Worm (Caenorhabditis elegans) whole organism, L1 larva: Measurements from ENCODE around the gene M28.4.

Experiments used
- C04F5.9 ChIP-seq: sonication (generic microtip); optimal IDR thresholded peaks from 2 replicates; lab custom pipeline; 2016; ENCODE audit warnings: missing genetic modification characterization, missing compliant biosample characterization
- aha-1 ChIP-seq: fragments of 150-350 bp; optimal IDR thresholded peaks from 2 replicates; lab custom pipeline; 2014; ENCODE audit warnings: missing biosample characterization, missing genetic modification characterization
- alr-1 ChIP-seq: fragments of 200-800 bp; sonication (Bioruptor generic); optimal IDR thresholded peaks from 2 replicates; lab custom pipeline; 2018; ENCODE audit warnings: borderline replicate concordance, mild to moderate bottlenecking, missing genetic modification characterization, missing compliant biosample characterization
- ceh-88 ChIP-seq: fragments of 200-800 bp; sonication (Bioruptor generic); IDR thresholded peaks from 2 replicates; pipeline ENCODE4 v1.3.6; 2022; ENCODE audit warnings: missing genetic modification characterization, missing compliant biosample characterization
- ceh-90 ChIP-seq: sonication (generic microtip); optimal IDR thresholded peaks from 2 replicates; lab custom pipeline; 2016; ENCODE audit warnings: missing genetic modification characterization, missing compliant biosample characterization
- ces-1 ChIP-seq: fragments of 150-350 bp; optimal IDR thresholded peaks from 2 replicates; lab custom pipeline; 2014; ENCODE audit warnings: missing biosample characterization, missing genetic modification reagents, missing genetic modification characterization
- dpl-1 ChIP-seq, 3 experiments: fragments of 150-350 bp in 2 of 3; sonication (generic microtip) in 1 of 3; optimal IDR thresholded peaks; 2 replicates each; lab custom pipeline; 2014 to 2017; ENCODE audit warnings: missing biosample characterization in 3 of 3, missing genetic modification characterization in 3 of 3, missing genetic modification reagents in 3 of 3
- efl-1 ChIP-seq, 4 experiments: fragments of 150-350 bp; optimal IDR thresholded peaks in 3 of 4; peaks in 1 of 4; 1 replicate in 1 of 4; 2 replicates in 3 of 4; lab custom pipeline; 2014; ENCODE audit warnings: missing biosample characterization in 2 of 4, missing genetic modification characterization in 2 of 4, missing genetic modification reagents in 2 of 4
- egl-13 ChIP-seq: sonication (generic microtip); optimal IDR thresholded peaks from 2 replicates; lab custom pipeline; 2016; ENCODE audit warnings: missing genotype, missing genetic modification reagents, missing genetic modification characterization, missing compliant biosample characterization
- egl-27 ChIP-seq, 2 experiments: fragments of 150-350 bp in 1 of 2; sonication (generic microtip); optimal IDR thresholded peaks; 3 replicates each; lab custom pipeline; 2017 to 2018; ENCODE audit warnings: missing biosample characterization in 2 of 2, missing genetic modification characterization in 2 of 2, missing genetic modification reagents in 2 of 2
- elt-2 ChIP-seq: sonication (generic microtip); optimal IDR thresholded peaks from 2 replicates; lab custom pipeline; 2016; ENCODE audit warnings: missing genetic modification characterization, mild to moderate bottlenecking, inconsistent platforms, missing compliant biosample characterization, missing genetic modification reagents
- fkh-10 ChIP-seq: sonication (generic microtip); optimal IDR thresholded peaks from 2 replicates; lab custom pipeline; 2017; ENCODE audit warnings: missing biosample characterization, missing genetic modification reagents, missing genetic modification characterization
- fkh-4 ChIP-seq: sonication (generic microtip); optimal IDR thresholded peaks from 2 replicates; lab custom pipeline; 2016; ENCODE audit warnings: missing compliant biosample characterization, missing genetic modification characterization, borderline replicate concordance
- fkh-8 ChIP-seq: sonication (generic microtip); optimal IDR thresholded peaks from 2 replicates; lab custom pipeline; 2016; ENCODE audit warnings: mild to moderate bottlenecking, missing genetic modification characterization, missing compliant biosample characterization
- fos-1 ChIP-seq: fragments of 150-350 bp; optimal IDR thresholded peaks from 2 replicates; lab custom pipeline; 2014; ENCODE audit warnings: missing biosample characterization, missing genetic modification characterization
- grh-1 ChIP-seq: fragments of 200-800 bp; sonication (Bioruptor generic); IDR thresholded peaks from 2 replicates; pipeline ENCODE4 v1.3.6; 2022; ENCODE audit warnings: missing genetic modification reagents, missing genetic modification characterization, missing compliant biosample characterization
- hlh-17 ChIP-seq: fragments of 200-800 bp; sonication (Bioruptor generic); optimal IDR thresholded peaks from 2 replicates; lab custom pipeline; 2018; ENCODE audit warnings: missing genetic modification characterization, mild to moderate bottlenecking, missing compliant biosample characterization, moderate library complexity, borderline replicate concordance
- hpl-2 ChIP-seq: fragments of 150-350 bp; optimal IDR thresholded peaks from 2 replicates; lab custom pipeline; 2014; ENCODE audit warnings: missing biosample characterization, missing genetic modification reagents, missing genetic modification characterization
- isw-1 ChIP-seq: fragments of 200-800 bp; sonication (Bioruptor generic); IDR thresholded peaks from 2 replicates; pipeline ENCODE4 v1.3.6; 2022; ENCODE audit warnings: missing genetic modification characterization, missing compliant biosample characterization
- lin-14 ChIP-seq: fragments of 200-800 bp; sonication (Bioruptor generic); optimal IDR thresholded peaks from 2 replicates; lab custom pipeline; 2018; ENCODE audit warnings: mild to moderate bottlenecking, missing genetic modification characterization, moderate library complexity, missing compliant biosample characterization
- lin-35 ChIP-seq, 2 experiments: fragments of 150-350 bp; optimal IDR thresholded peaks; 2 replicates each; lab custom pipeline; 2014; ENCODE audit warnings: missing biosample characterization in 2 of 2, missing genetic modification characterization in 2 of 2, missing genetic modification reagents in 2 of 2
- lin-39 ChIP-seq: fragments of 150-350 bp; optimal IDR thresholded peaks from 2 replicates; lab custom pipeline; 2014; ENCODE audit warnings: missing biosample characterization, missing genetic modification reagents, missing genetic modification characterization
- lir-3 ChIP-seq: sonication (generic microtip); optimal IDR thresholded peaks from 2 replicates; lab custom pipeline; 2016; ENCODE audit warnings: mild to moderate bottlenecking, missing genetic modification characterization, moderate library complexity, missing compliant biosample characterization; ENCODE audit not compliant: poor library complexity
- lsy-2 ChIP-seq, 2 experiments: fragments of 150-350 bp; optimal IDR thresholded peaks; 2 replicates each; lab custom pipeline; 2014; ENCODE audit warnings: missing biosample characterization in 2 of 2, missing genetic modification characterization in 2 of 2
- mab-9 ChIP-seq: fragments of 200-800 bp; sonication (Bioruptor generic); IDR thresholded peaks from 2 replicates; pipeline ENCODE4 v1.3.6; 2022; ENCODE audit warnings: missing genetic modification reagents, missing genetic modification characterization, missing compliant biosample characterization
- mdl-1 ChIP-seq, 2 experiments: fragments of 150-350 bp; optimal IDR thresholded peaks; 2 replicates each; lab custom pipeline; 2014 to 2017; ENCODE audit warnings: missing biosample characterization in 2 of 2, missing genetic modification characterization in 2 of 2, inconsistent platforms in 1 of 2
- nhr-11 ChIP-seq: fragments of 150-350 bp; optimal IDR thresholded peaks from 2 replicates; lab custom pipeline; 2014; ENCODE audit warnings: missing biosample characterization, missing genetic modification characterization
- nhr-19 ChIP-seq: fragments of 200-800 bp; sonication (Bioruptor generic); conservative IDR thresholded peaks from 2 replicates; pipeline ENCODE4 v1.3.6; 2022; ENCODE audit warnings: missing genetic modification characterization, missing compliant biosample characterization
- nhr-20 ChIP-seq: sonication (generic microtip); optimal IDR thresholded peaks from 2 replicates; lab custom pipeline; 2016; ENCODE audit warnings: mild to moderate bottlenecking, missing genetic modification characterization, missing compliant biosample characterization
- nhr-28 ChIP-seq: fragments of 150-350 bp; optimal IDR thresholded peaks from 2 replicates; lab custom pipeline; 2014; ENCODE audit warnings: missing biosample characterization, missing genetic modification characterization
- nhr-71 ChIP-seq: sonication (generic microtip); optimal IDR thresholded peaks from 2 replicates; lab custom pipeline; 2016; ENCODE audit warnings: mild to moderate bottlenecking, missing genetic modification characterization, moderate library complexity, missing compliant biosample characterization
- nhr-90 ChIP-seq: sonication (generic microtip); optimal IDR thresholded peaks from 2 replicates; lab custom pipeline; 2016; ENCODE audit warnings: mild to moderate bottlenecking, missing genetic modification characterization, missing compliant biosample characterization; ENCODE audit not compliant: poor library complexity
- pax-3 ChIP-seq: fragments of 200-800 bp; sonication (Bioruptor generic); optimal IDR thresholded peaks from 2 replicates; lab custom pipeline; 2018; ENCODE audit warnings: mild to moderate bottlenecking, missing genetic modification characterization, moderate library complexity, missing compliant biosample characterization
- pqm-1 ChIP-seq: sonication (generic microtip); optimal IDR thresholded peaks from 3 replicates; lab custom pipeline; 2017; ENCODE audit warnings: missing biosample characterization, missing genetic modification characterization
- skn-1 ChIP-seq: fragments of 150-350 bp; optimal IDR thresholded peaks from 2 replicates; lab custom pipeline; 2014; ENCODE audit warnings: missing biosample characterization, missing genetic modification characterization
- snu-23 ChIP-seq: sonication (generic microtip); optimal IDR thresholded peaks from 2 replicates; lab custom pipeline; 2016; ENCODE audit warnings: missing genetic modification characterization, missing compliant biosample characterization
- sup-37 ChIP-seq: fragments of 200-800 bp; sonication (Bioruptor generic); optimal IDR thresholded peaks from 2 replicates; lab custom pipeline; 2018; ENCODE audit warnings: mild to moderate bottlenecking, missing genetic modification characterization, missing compliant biosample characterization
- tlp-1 ChIP-seq: fragments of 150-350 bp; optimal IDR thresholded peaks from 2 replicates; lab custom pipeline; 2014; ENCODE audit warnings: missing biosample characterization, missing genetic modification characterization
- unc-130 ChIP-seq: fragments of 150-350 bp; optimal IDR thresholded peaks from 2 replicates; lab custom pipeline; 2017; ENCODE audit warnings: missing biosample characterization, missing genetic modification characterization, inconsistent platforms
- unc-98 ChIP-seq: fragments of 200-800 bp; sonication (Bioruptor generic); IDR thresholded peaks from 2 replicates; pipeline ENCODE4 v1.3.6; 2022; ENCODE audit warnings: missing genetic modification characterization, missing compliant biosample characterization
- vab-15 ChIP-seq: sonication (generic microtip); optimal IDR thresholded peaks from 2 replicates; lab custom pipeline; 2017; ENCODE audit warnings: missing genotype, mild to moderate bottlenecking, missing genetic modification characterization, missing compliant biosample characterization
- xbp-1 ChIP-seq: sonication (generic microtip); optimal IDR thresholded peaks from 2 replicates; lab custom pipeline; 2016; ENCODE audit warnings: missing genetic modification characterization, missing compliant biosample characterization
- zip-4 ChIP-seq: fragments of 200-800 bp; sonication (Bioruptor generic); optimal IDR thresholded peaks from 2 replicates; lab custom pipeline; 2018; ENCODE audit warnings: mild to moderate bottlenecking, missing genetic modification characterization, moderate library complexity, missing compliant biosample characterization
- ztf-11 ChIP-seq, 2 experiments: sonication (generic microtip); optimal IDR thresholded peaks; 2 replicates each; lab custom pipeline; 2016 to 2017; ENCODE audit warnings: missing genetic modification characterization in 2 of 2, missing biosample characterization in 1 of 2, missing compliant biosample characterization in 1 of 2
- ztf-4 ChIP-seq: fragments of 150-350 bp; optimal IDR thresholded peaks from 2 replicates; lab custom pipeline; 2014; ENCODE audit warnings: missing biosample characterization, missing genetic modification characterization

The M28.4 gene

DNA sequence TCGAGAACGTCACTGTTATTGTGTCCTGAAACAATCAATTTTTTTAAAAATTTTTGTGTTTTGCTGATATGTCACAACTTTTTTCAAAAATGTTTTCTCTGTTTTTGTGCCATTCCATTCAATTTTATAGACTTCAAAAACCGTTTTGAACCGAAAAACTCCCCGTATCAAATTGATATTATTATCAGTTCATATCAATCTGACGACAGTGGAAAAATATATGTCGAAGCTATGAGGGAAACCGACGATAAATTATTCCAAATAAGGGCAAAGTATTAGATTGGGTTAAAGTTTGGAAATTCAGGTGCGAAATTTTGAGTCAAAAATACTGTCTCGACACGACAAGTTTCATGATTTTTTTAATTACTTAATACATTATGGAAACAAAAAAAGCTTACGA lies 12.9 kb downstream of the M28.4 start:
- no peak for TF ChIP-seq fos-1 (tag; lab: Kevin White, UChicago)
- no peak for TF ChIP-seq lin-35 (GFP tag; optimal IDR thresholded peaks at IDR 0.05; lab: Kevin White, UChicago)
- TF ChIP-seq dpl-1 (GFP tag; optimal IDR thresholded peaks at IDR 0.05; lab: Kevin White, UChicago) = no peak
- no peak for TF ChIP-seq ceh-88 (GFP tag; lab: Robert Waterston, UW)
- no peak for TF ChIP-seq fkh-4
- TF ChIP-seq hlh-17 (GFP tag; lab: Kevin White, UChicago) = no peak
- no peak for TF ChIP-seq lin-39
- TF ChIP-seq elt-2 (tag; lab: Kevin White, UChicago) = peak; percentile 29

DNA sequence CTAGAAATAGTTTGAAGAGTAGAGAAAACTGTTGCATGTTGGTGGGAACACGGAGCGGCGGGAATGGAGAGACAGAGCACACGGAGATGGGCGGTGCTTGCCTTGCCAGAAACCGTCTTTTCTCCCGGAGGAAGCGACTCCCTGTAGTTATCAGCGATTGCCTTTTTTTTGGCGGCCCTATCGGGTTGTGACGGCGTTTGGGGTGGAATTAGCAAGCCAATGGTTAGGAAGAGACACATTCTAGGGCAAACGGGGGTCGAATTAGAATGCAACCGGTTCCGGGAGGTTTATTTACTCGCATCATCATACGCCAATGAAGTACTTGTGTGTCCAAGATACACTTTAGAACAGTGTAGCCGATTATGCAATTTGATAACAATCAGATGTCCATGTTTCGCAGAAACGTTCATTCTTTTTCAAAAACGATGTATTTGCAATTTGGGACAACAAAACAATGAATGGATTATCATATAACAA lies 14.2 kb downstream of the M28.4 start, which contains the start of gene lact-3:
Gene lact-3 (minus strand): TSS at position 51 of the 477 bp plus-strand sequence.
- TF ChIP-seq isw-1 (GFP tag; lab: Robert Waterston, UW) (no peak), nhr-71 (tag; lab: Kevin White, UChicago) (peak; percentile 1), unc-98 (no peak), lin-35 (GFP tag; optimal IDR thresholded peaks at IDR 0.05; lab: Kevin White, UChicago) (peak in 1 of 2 experiments; percentile 6), mdl-1 (tag; optimal IDR thresholded peaks at IDR 0.05; lab: Kevin White, UChicago) (no peak), elt-2 (tag; lab: Kevin White, UChicago) (no peak), alr-1 (tag; lab: Kevin White, UChicago) (no peak), fkh-10 (GFP tag; lab: Kevin White, UChicago) (no peak), lin-14 (peak; percentile 15), hpl-2 (GFP tag; lab: Kevin White, UChicago) (no peak), fkh-8 (tag; lab: Kevin White, UChicago) (no peak), skn-1 (no peak), pqm-1 (tag; lab: Kevin White, UChicago) (no peak), unc-130 (tag; lab: Kevin White, UChicago) (no peak), egl-13 (tag; lab: Kevin White, UChicago) (no peak), ces-1 (GFP tag; lab: Kevin White, UChicago) (no peak), ztf-11 (tag; optimal IDR thresholded peaks at IDR 0.05; lab: Kevin White, UChicago) (no peak), lsy-2 (tag; optimal IDR thresholded peaks at IDR 0.05; lab: Kevin White, UChicago) (peak in 1 of 2 experiments; percentile 22), sup-37 (GFP tag; lab: Kevin White, UChicago) (no peak), mab-9 (GFP tag; lab: Robert Waterston, UW) (no peak), egl-27 (tag; optimal IDR thresholded peaks at IDR 0.05; lab: Kevin White, UChicago) (no peak), snu-23 (no peak), vab-15 (no peak), grh-1 (peak; percentile 36; the same call in 1 of the 2 replicates), nhr-19 (0 out of 2 replicates have a peak, but pooled peaks have one; percentile 7), ceh-90 (tag; lab: Kevin White, UChicago) (no peak), dpl-1 (GFP tag; optimal IDR thresholded peaks at IDR 0.05; lab: Kevin White, UChicago) (no peak), efl-1 (optimal IDR thresholded peaks at IDR 0.05; lab: Kevin White, UChicago) (peak in 1 of 2 experiments; percentile 12), efl-1 (GFP tag; optimal IDR thresholded peaks at IDR 0.05 in 1 of 2; lab: Kevin White, UChicago) (no peak), ztf-4 (tag; lab: Kevin White, UChicago) (no peak)
- TF ChIP-seq, all 84 proteins: peak for 7

ce11 chrII:10658576-10659256 lies 15.2 kb downstream of the M28.4 start, which contains the start of the genes snu-13 and rsp-7:
TSS of gene snu-13 (minus strand) at chrII:10658626.
TSS of gene rsp-7 (plus strand) at chrII:10659206.
- TF ChIP-seq C04F5.9 (tag; lab: Kevin White, UChicago) (no peak), nhr-28 (no peak), pax-3 (tag; lab: Kevin White, UChicago) (no peak), isw-1 (GFP tag; lab: Robert Waterston, UW) (peak; percentile 16), unc-98 (no peak), elt-2 (tag; lab: Kevin White, UChicago) (peak; percentile 10), aha-1 (tag; lab: Kevin White, UChicago) (no peak), zip-4 (GFP tag; lab: Kevin White, UChicago) (no peak), fos-1 (tag; lab: Kevin White, UChicago) (no peak), skn-1 (peak; percentile 78), nhr-90 (tag; lab: Kevin White, UChicago) (peak; percentile 57), snu-23 (peak; percentile 78), ceh-88 (GFP tag; lab: Robert Waterston, UW) (peak; percentile 23; the same call in 1 of the 2 replicates), nhr-20 (tag; lab: Kevin White, UChicago) (peak; percentile 80), ztf-11 (tag; optimal IDR thresholded peaks at IDR 0.05; lab: Kevin White, UChicago) (no peak), nhr-11 (peak; percentile 14), ces-1 (GFP tag; lab: Kevin White, UChicago) (no peak), lir-3 (no peak), tlp-1 (tag; lab: Kevin White, UChicago) (no peak), hpl-2 (GFP tag; lab: Kevin White, UChicago) (no peak), xbp-1 (tag; lab: Kevin White, UChicago) (peak; percentile 71)
